Worm (Caenorhabditis elegans): ENCODE data around the gene hoe-1.

The hoe-1 gene

DNA sequence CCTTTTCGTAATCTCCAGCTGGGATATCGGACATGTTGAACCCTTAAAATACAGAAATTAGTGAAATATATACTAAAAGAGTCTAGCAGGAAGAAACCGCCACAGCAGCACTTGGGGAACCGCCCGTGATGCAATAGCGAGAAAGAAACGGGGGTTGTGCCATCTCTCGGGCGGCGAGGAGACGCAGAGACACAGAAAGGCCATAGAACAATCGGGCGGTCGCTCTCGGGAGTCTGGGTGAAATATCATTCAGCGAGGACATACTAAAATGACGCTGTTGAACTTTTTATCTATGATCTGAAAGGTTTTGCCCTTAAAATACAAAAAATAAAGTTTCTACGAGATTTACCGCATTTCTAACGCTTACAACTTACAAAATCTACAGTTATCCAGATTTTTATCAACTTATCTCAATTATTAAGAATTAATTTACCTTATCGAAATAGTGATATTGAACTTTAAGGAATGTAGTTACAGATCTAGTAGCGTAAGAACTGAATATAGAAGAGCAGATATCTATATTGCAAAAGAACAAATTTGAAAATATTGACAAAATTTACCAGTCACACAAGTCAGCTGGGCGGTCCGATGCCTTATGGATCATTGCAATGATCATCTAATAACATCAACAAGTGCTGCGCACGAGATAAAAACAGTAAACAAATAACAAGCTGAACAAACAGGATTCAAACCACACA, 4.5 kb upstream of the hoe-1 start, which contains the start of gene cyc-2.1 (continued):
- TF ChIP-seq lin-13 (GFP tag; optimal IDR thresholded peaks at IDR 0.05) (peak; percentile 36), snpc-4 (tag; optimal IDR thresholded peaks at IDR 0.05) (no peak), ceh-28 (tag; optimal IDR thresholded peaks at IDR 0.05) (no peak), nhr-237 (tag; optimal IDR thresholded peaks at IDR 0.05) (peak; percentile 21), tag-97 (GFP tag; IDR thresholded peaks at IDR 0.05) (no peak), saeg-2 (GFP tag; IDR thresholded peaks at IDR 0.05) (no peak), daf-12 (tag; optimal IDR thresholded peaks at IDR 0.05) (no peak), set-16 (GFP tag; IDR thresholded peaks at IDR 0.05) (peak; percentile 67), spr-3 (GFP tag; optimal IDR thresholded peaks at IDR 0.05) (no peak), dpl-1 (GFP tag; optimal IDR thresholded peaks at IDR 0.05) (peak; percentile 17), egl-43 (GFP tag; IDR thresholded peaks at IDR 0.05) (peak; percentile 84), php-3 (GFP tag; IDR thresholded peaks at IDR 0.05) (0 out of 2 replicates have a peak, but pooled peaks have one; percentile 9), unc-62 (GFP tag; optimal IDR thresholded peaks at IDR 0.05 in 1 of 2) (peak in 1 of 2 experiments; percentile 8), unc-62 (tag; optimal IDR thresholded peaks at IDR 0.05) (no peak), Y105C5A.15 (GFP tag; IDR thresholded peaks at IDR 0.05) (peak; percentile 64), lir-3 (tag; optimal IDR thresholded peaks at IDR 0.05) (no peak), unc-130 (GFP tag; optimal IDR thresholded peaks at IDR 0.05) (peak; percentile 43), mxl-3 (GFP tag; optimal IDR thresholded peaks at IDR 0.05) (peak; percentile 45), unc-39 (tag; optimal IDR thresholded peaks at IDR 0.05) (no peak), fos-1 (tag; optimal IDR thresholded peaks at IDR 0.05) (no peak), nhr-48 (tag; optimal IDR thresholded peaks at IDR 0.05) (peak; percentile 57), pha-4 (GFP tag; IDR thresholded peaks at IDR 0.05) (peak; percentile 65; the same call in 1 of the 2 replicates), pha-4 (tag; optimal IDR thresholded peaks at IDR 0.05) (no peak)

ce11 chrIV:4747553-4747952, 3.5 kb upstream of the hoe-1 start, which contains the start of gene tctn-1:
Gene tctn-1, minus strand, starts transcription at chrIV:4747832.
- TF ChIP-seq duxl-1 (tag; optimal IDR thresholded peaks at IDR 0.05; ENCODE audit: poor library complexity) (no peak), nhr-6 (tag; optimal IDR thresholded peaks at IDR 0.05) (no peak), sdz-12 (GFP tag; optimal IDR thresholded peaks at IDR 0.05) (no peak), attf-4 (tag; optimal IDR thresholded peaks at IDR 0.05) (no peak), madf-5 (GFP tag; IDR thresholded peaks at IDR 0.05) (no peak), dve-1 (tag; optimal IDR thresholded peaks at IDR 0.05; ENCODE audit: insufficient read depth) (peak; percentile 7), spr-1 (tag; optimal IDR thresholded peaks at IDR 0.05) (no peak), D1046.2 (GFP tag; IDR thresholded peaks at IDR 0.05) (no peak), F10B5.3 (tag; optimal IDR thresholded peaks at IDR 0.05) (no peak), ctbp-1 (GFP tag; IDR thresholded peaks at IDR 0.05) (0 out of 2 replicates have a peak, but pooled peaks have one; percentile 14), rbr-2 (tag; optimal IDR thresholded peaks at IDR 0.05) (no peak), ama-1 (optimal IDR thresholded peaks at IDR 0.05) (peak; percentile 86), mxl-2 (GFP tag; conservative IDR thresholded peaks at IDR 0.05) (no peak), ceh-62 (tag; optimal IDR thresholded peaks at IDR 0.05) (no peak), mdt-29 (GFP tag; IDR thresholded peaks at IDR 0.05) (0 out of 2 replicates have a peak, but pooled peaks have one; percentile 26), nhr-111 (GFP tag; optimal IDR thresholded peaks at IDR 0.05) (no peak), lin-29 (GFP tag; IDR thresholded peaks at IDR 0.05) (no peak), snpc-1.2 (GFP tag; IDR thresholded peaks at IDR 0.05) (no peak), lin-38 (GFP tag; IDR thresholded peaks at IDR 0.05) (peak; percentile 35; the same call in 1 of the 2 replicates), ces-1 (GFP tag; optimal IDR thresholded peaks at IDR 0.05) (no peak), tra-1 (GFP tag; IDR thresholded peaks at IDR 0.05) (no peak), dmd-6 (GFP tag; IDR thresholded peaks at IDR 0.05) (peak; percentile 23; the same call in 1 of the 2 replicates), nhr-10 (tag; optimal IDR thresholded peaks at IDR 0.05) (no peak), T26A8.4 (GFP tag; IDR thresholded peaks at IDR 0.05) (no peak), vab-7 (GFP tag; IDR thresholded peaks at IDR 0.05) (no peak), ceh-32 (tag; optimal IDR thresholded peaks at IDR 0.05; ENCODE audit: poor library complexity) (no peak), dmd-8 (GFP tag; IDR thresholded peaks at IDR 0.05) (0 out of 2 replicates have a peak, but pooled peaks have one; percentile 15), ceh-44 (GFP tag; IDR thresholded peaks at IDR 0.05) (no peak), zfp-3 (GFP tag; conservative IDR thresholded peaks at IDR 0.05) (peak; percentile 18; the same call in 1 of the 2 replicates)
